Worm (Caenorhabditis elegans): ENCODE measurements around the gene sms-3.

sms-3 gene

ce11 chrIII:1576451-1576850, 24.5 kb downstream of the sms-3 start, which contains the start of gene Y22D7AL.7:
TSS of gene Y22D7AL.7 (plus strand) at chrIII:1576751.
- TF ChIP-seq dao-5 (tag; optimal IDR thresholded peaks at IDR 0.05) (no peak), him-1 (tag; optimal IDR thresholded peaks at IDR 0.05) (no peak), W03F9.2 (tag; optimal IDR thresholded peaks at IDR 0.05) (no peak)

- TF ChIP-seq W03F9.2 (tag; optimal IDR thresholded peaks at IDR 0.05) (no peak), dao-5 (tag; optimal IDR thresholded peaks at IDR 0.05) (no peak), him-1 (tag; optimal IDR thresholded peaks at IDR 0.05) (no peak)
These were observed 25.3 kb downstream of the sms-3 start for ce11 chrIII:1575651-1576050.

ce11 chrIII:1570006-1570405, 30.9 kb downstream of the sms-3 start, which contains the start of gene rep-1:
TSS of gene rep-1 (plus strand) at chrIII:1570306.
- no peak for TF ChIP-seq W03F9.2 (tag; optimal IDR thresholded peaks at IDR 0.05)
- no peak for TF ChIP-seq him-1 (tag; optimal IDR thresholded peaks at IDR 0.05)
- no peak for TF ChIP-seq dao-5 (tag; optimal IDR thresholded peaks at IDR 0.05)

ce11 chrIII:1558441-1559159, 42.3 kb downstream of the sms-3 start, which contains the start of the genes eelo-1 and Y67D2.2:
TSS of gene eelo-1 (minus strand) at chrIII:1558529.
TSS of gene Y67D2.2 (plus strand) at chrIII:1558800.
- peak; percentile 62 for TF ChIP-seq W03F9.2 (tag; optimal IDR thresholded peaks at IDR 0.05)
- no peak for TF ChIP-seq dao-5 (tag; optimal IDR thresholded peaks at IDR 0.05)
- no peak for TF ChIP-seq him-1 (tag; optimal IDR thresholded peaks at IDR 0.05)

- no peak for TF ChIP-seq W03F9.2 (tag; optimal IDR thresholded peaks at IDR 0.05)
- TF ChIP-seq him-1 (tag; optimal IDR thresholded peaks at IDR 0.05), result no peak
- no peak for TF ChIP-seq dao-5 (tag; optimal IDR thresholded peaks at IDR 0.05)
These were observed 46.6 kb downstream of the sms-3 start, which contains the start of gene ddx-35 for ce11 chrIII:1554347-1554746. TSS of gene ddx-35 (minus strand) at chrIII:1554447.

- no peak for TF ChIP-seq dao-5 (tag; optimal IDR thresholded peaks at IDR 0.05)
- TF ChIP-seq him-1 (tag; optimal IDR thresholded peaks at IDR 0.05), result no peak
- no peak for TF ChIP-seq W03F9.2 (tag; optimal IDR thresholded peaks at IDR 0.05)
These were observed 57.4 kb downstream of the sms-3 start for ce11 chrIII:1543406-1544011.

- no peak for TF ChIP-seq him-1 (tag; optimal IDR thresholded peaks at IDR 0.05)
- peak; percentile 23 for TF ChIP-seq W03F9.2 (tag; optimal IDR thresholded peaks at IDR 0.05)
These were observed 60.7 kb downstream of the sms-3 start, which contains the start of the genes Y67D2.5 and cisd-3.2 for ce11 chrIII:1540100-1540695. TSS of gene Y67D2.5 (minus strand) at chrIII:1540244. TSS of gene cisd-3.2 (plus strand) at chrIII:1540493.

- TF ChIP-seq W03F9.2 (tag; optimal IDR thresholded peaks at IDR 0.05) (no peak), him-1 (tag; optimal IDR thresholded peaks at IDR 0.05) (no peak), dao-5 (tag; optimal IDR thresholded peaks at IDR 0.05) (no peak)
These were observed 61.6 kb downstream of the sms-3 start for ce11 chrIII:1539366-1539765.

- TF ChIP-seq dao-5 (tag; optimal IDR thresholded peaks at IDR 0.05) (no peak), him-1 (tag; optimal IDR thresholded peaks at IDR 0.05) (no peak), W03F9.2 (tag; optimal IDR thresholded peaks at IDR 0.05) (no peak)
These were observed 66.5 kb downstream of the sms-3 start for ce11 chrIII:1534431-1534830.

- TF ChIP-seq dao-5 (tag; optimal IDR thresholded peaks at IDR 0.05) (no peak), W03F9.2 (tag; optimal IDR thresholded peaks at IDR 0.05) (peak; percentile 8)
These were observed 67.3 kb downstream of the sms-3 start, which contains the start of gene mtg-1 for ce11 chrIII:1533615-1534014. TSS of gene mtg-1 (plus strand) at chrIII:1533774.
